Worm (Caenorhabditis elegans) whole organism, late embryonic: ENCODE data around the gene R151.2.

Source experiments
- C08G9.2 ChIP-seq: sonication (generic microtip); optimal IDR thresholded peaks from 2 replicates; lab custom pipeline; 2016; ENCODE audit warnings: mild to moderate bottlenecking, missing genetic modification characterization, moderate library complexity, missing compliant biosample characterization
- F13H6.1 ChIP-seq: sonication (generic microtip); optimal IDR thresholded peaks from 2 replicates; lab custom pipeline; 2016; ENCODE audit warnings: missing genetic modification characterization, missing compliant biosample characterization
- T23F11.4 ChIP-seq: fragments of 200-800 bp; sonication (Bioruptor generic); optimal IDR thresholded peaks from 2 replicates; lab custom pipeline; 2018; ENCODE audit warnings: mild to moderate bottlenecking, missing genetic modification characterization, missing compliant biosample characterization
- Y22D7AL.16 ChIP-seq: sonication (generic microtip); optimal IDR thresholded peaks from 2 replicates; lab custom pipeline; 2016; ENCODE audit warnings: missing genetic modification characterization, missing compliant biosample characterization
- ama-1 ChIP-seq: fragments of 150-350 bp; optimal IDR thresholded peaks from 2 replicates; lab custom pipeline; 2014
- ceh-2 ChIP-seq: sonication (generic microtip); optimal IDR thresholded peaks from 2 replicates; lab custom pipeline; 2016; ENCODE audit warnings: missing genotype, missing genetic modification characterization, missing compliant biosample characterization
- ceh-30 ChIP-seq: fragments of 150-350 bp; optimal IDR thresholded peaks from 2 replicates; lab custom pipeline; 2014; ENCODE audit warnings: missing biosample characterization, missing genetic modification characterization
- ceh-31 ChIP-seq: sonication (generic microtip); optimal IDR thresholded peaks from 2 replicates; lab custom pipeline; 2016; ENCODE audit warnings: missing genetic modification characterization, missing compliant biosample characterization
- ceh-34 ChIP-seq: sonication (generic microtip); optimal IDR thresholded peaks from 2 replicates; lab custom pipeline; 2016; ENCODE audit warnings: mild to moderate bottlenecking, missing genetic modification characterization, missing compliant biosample characterization
- ceh-6 ChIP-seq: fragments of 200-800 bp; sonication (Bioruptor generic); optimal IDR thresholded peaks from 2 replicates; lab custom pipeline; 2018; ENCODE audit warnings: mild to moderate bottlenecking, missing genetic modification characterization, missing compliant biosample characterization
- ceh-9 ChIP-seq: sonication (generic microtip); optimal IDR thresholded peaks from 2 replicates; lab custom pipeline; 2016; ENCODE audit warnings: mild to moderate bottlenecking, missing genetic modification characterization, inconsistent platforms, missing compliant biosample characterization
- dmd-4 ChIP-seq: sonication (generic microtip); optimal IDR thresholded peaks from 2 replicates; lab custom pipeline; 2016; ENCODE audit warnings: borderline replicate concordance, missing genetic modification characterization, missing compliant biosample characterization
- dve-1 ChIP-seq: sonication (generic microtip); optimal IDR thresholded peaks from 2 replicates; lab custom pipeline; 2017; ENCODE audit warnings: antibody characterized with exemption, mild to moderate bottlenecking, missing genetic modification characterization, missing compliant biosample characterization
- elt-2 ChIP-seq: sonication (generic microtip); optimal IDR thresholded peaks from 2 replicates; lab custom pipeline; 2016; ENCODE audit warnings: missing genetic modification reagents, missing genetic modification characterization, missing compliant biosample characterization
- elt-4 ChIP-seq: sonication (generic microtip); optimal IDR thresholded peaks from 2 replicates; lab custom pipeline; 2016; ENCODE audit warnings: missing genetic modification characterization, missing compliant biosample characterization
- eyg-1 ChIP-seq: sonication (generic microtip); optimal IDR thresholded peaks from 2 replicates; lab custom pipeline; 2016; ENCODE audit warnings: missing genotype, missing genetic modification characterization, missing compliant biosample characterization
- fkh-6 ChIP-seq: sonication (generic microtip); optimal IDR thresholded peaks from 2 replicates; lab custom pipeline; 2016; ENCODE audit warnings: missing genetic modification characterization, missing compliant biosample characterization
- hlh-30 ChIP-seq: sonication (generic microtip); optimal IDR thresholded peaks from 2 replicates; lab custom pipeline; 2017; ENCODE audit warnings: antibody characterized with exemption, missing genetic modification characterization, missing compliant biosample characterization; ENCODE audit not compliant: insufficient read depth
- lim-6 ChIP-seq: sonication (generic microtip); optimal IDR thresholded peaks from 2 replicates; lab custom pipeline; 2016; ENCODE audit warnings: missing genetic modification characterization, missing compliant biosample characterization
- lin-11 ChIP-seq: fragments of 200-800 bp; sonication (Bioruptor generic); optimal IDR thresholded peaks from 2 replicates; lab custom pipeline; 2018; ENCODE audit warnings: mild to moderate bottlenecking, missing genetic modification characterization, missing compliant biosample characterization
- nfya-1 ChIP-seq: sonication (generic microtip); optimal IDR thresholded peaks from 2 replicates; lab custom pipeline; 2017; ENCODE audit warnings: missing genetic modification characterization, mild to moderate bottlenecking, missing compliant biosample characterization, antibody characterized with exemption, moderate library complexity
- nhr-11 ChIP-seq: fragments of 150-350 bp; optimal IDR thresholded peaks from 2 replicates; lab custom pipeline; 2014; ENCODE audit warnings: missing biosample characterization, missing genetic modification characterization
- pat-9 ChIP-seq: fragments of 200-800 bp; sonication (Bioruptor generic); optimal IDR thresholded peaks from 2 replicates; lab custom pipeline; 2018; ENCODE audit warnings: mild to moderate bottlenecking, missing genetic modification characterization, moderate library complexity, missing compliant biosample characterization
- pha-4 ChIP-seq: fragments of 150-350 bp; optimal IDR thresholded peaks from 2 replicates; lab custom pipeline; 2018; ENCODE audit warnings: missing biosample characterization, missing genetic modification reagents, missing genetic modification characterization
- pqm-1 ChIP-seq: sonication (generic microtip); optimal IDR thresholded peaks from 2 replicates; lab custom pipeline; 2016; ENCODE audit warnings: missing genetic modification characterization, missing compliant biosample characterization
- rnt-1 ChIP-seq: sonication (generic microtip); optimal IDR thresholded peaks from 2 replicates; lab custom pipeline; 2016; ENCODE audit warnings: missing genetic modification characterization, missing compliant biosample characterization
- sdc-2 ChIP-seq: sonication (generic microtip); optimal IDR thresholded peaks from 2 replicates; lab custom pipeline; 2016; ENCODE audit warnings: missing genotype, missing genetic modification characterization, missing compliant biosample characterization
- sox-4 ChIP-seq: sonication (generic microtip); optimal IDR thresholded peaks from 2 replicates; lab custom pipeline; 2017; ENCODE audit warnings: mild to moderate bottlenecking, missing genetic modification characterization, inconsistent platforms, missing compliant biosample characterization
- syd-9 ChIP-seq: sonication (generic microtip); optimal IDR thresholded peaks from 2 replicates; lab custom pipeline; 2016; ENCODE audit warnings: mild to moderate bottlenecking, missing genetic modification characterization, moderate library complexity, missing compliant biosample characterization
- tbx-2 ChIP-seq: sonication (generic microtip); optimal IDR thresholded peaks from 2 replicates; lab custom pipeline; 2016; ENCODE audit warnings: missing genetic modification characterization, missing compliant biosample characterization
- tbx-7 ChIP-seq: sonication (generic microtip); optimal IDR thresholded peaks from 2 replicates; lab custom pipeline; 2016; ENCODE audit warnings: missing genotype, missing genetic modification characterization, missing compliant biosample characterization
- unc-42 ChIP-seq: sonication (generic microtip); optimal IDR thresholded peaks from 2 replicates; lab custom pipeline; 2016; ENCODE audit warnings: missing genotype, missing genetic modification characterization, missing compliant biosample characterization
- unc-86 ChIP-seq: sonication (generic microtip); optimal IDR thresholded peaks from 2 replicates; lab custom pipeline; 2016; ENCODE audit warnings: missing genetic modification characterization, missing compliant biosample characterization
- zip-5 ChIP-seq: sonication (generic microtip); optimal IDR thresholded peaks from 2 replicates; lab custom pipeline; 2016; ENCODE audit warnings: missing genetic modification characterization, missing compliant biosample characterization
- ztf-16 ChIP-seq: sonication (generic microtip); optimal IDR thresholded peaks from 2 replicates; lab custom pipeline; 2017; ENCODE audit warnings: missing genetic modification characterization, missing compliant biosample characterization

The R151.2 gene

DNA sequence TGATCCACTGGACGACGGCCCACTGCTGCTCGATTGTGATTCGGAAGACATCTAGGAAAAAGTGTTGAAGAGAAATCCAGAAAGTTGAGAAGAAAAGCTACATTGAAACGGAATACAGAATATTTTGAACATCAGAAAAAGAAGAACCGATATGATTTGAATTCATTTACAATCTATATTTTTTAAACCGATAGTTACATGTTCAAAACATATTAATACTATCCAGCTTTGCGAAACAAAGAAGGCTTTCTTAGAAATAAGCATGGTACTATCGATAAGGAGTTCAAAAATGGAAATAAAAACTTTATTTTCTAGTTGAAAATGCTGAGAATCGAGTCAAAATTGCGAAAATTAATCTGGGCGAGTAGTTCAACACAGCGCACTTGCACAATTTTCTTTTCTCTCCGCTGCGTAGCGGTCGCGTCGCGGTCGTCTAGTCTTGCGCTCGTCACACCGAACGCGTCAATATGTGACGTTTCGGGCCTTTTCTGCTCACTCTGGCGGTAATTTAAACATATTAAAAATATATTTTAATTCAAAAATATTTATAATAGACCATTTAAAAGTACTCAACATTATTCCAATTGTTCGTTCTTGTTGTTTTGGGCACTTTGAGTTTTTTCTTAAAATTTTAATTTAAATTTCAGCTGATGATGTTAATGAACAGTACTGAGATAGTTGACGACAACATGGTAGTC is 47.6 kb upstream of the R151.2 start, which contains the start of the genes syf-2 and K04G7.1 (continued):
- no peak for TF ChIP-seq sox-4 (tag; lab: Kevin White, UChicago)
- peak; percentile 25 for TF ChIP-seq ztf-16 (tag; lab: Kevin White, UChicago)
- TF ChIP-seq unc-42 (tag; lab: Kevin White, UChicago), result peak; percentile 64
- no peak for TF ChIP-seq zip-5 (tag; lab: Kevin White, UChicago)
- TF ChIP-seq ceh-30 (tag; lab: Kevin White, UChicago), result no peak
- TF ChIP-seq fkh-6 (tag; lab: Kevin White, UChicago), result no peak
- no peak for TF ChIP-seq F13H6.1
- TF ChIP-seq hlh-30 (tag; lab: Kevin White, UChicago), result peak; percentile 70
- no peak for TF ChIP-seq pat-9 (tag; lab: Kevin White, UChicago)
- peak; percentile 72 for TF ChIP-seq tbx-2 (tag; lab: Kevin White, UChicago)
- no peak for TF ChIP-seq lin-11
- TF ChIP-seq dmd-4 (tag; lab: Kevin White, UChicago), result no peak
- no peak for TF ChIP-seq rnt-1
- peak; percentile 53 for TF ChIP-seq dve-1
- peak; percentile 71 for TF ChIP-seq ceh-31
- TF ChIP-seq Y22D7AL.16, result no peak
- TF ChIP-seq unc-86 (tag; lab: Kevin White, UChicago), result no peak
- no peak for TF ChIP-seq T23F11.4
- no peak for TF ChIP-seq elt-4 (tag; lab: Kevin White, UChicago)
- no peak for TF ChIP-seq syd-9 (tag; lab: Kevin White, UChicago)
- TF ChIP-seq sdc-2, result no peak
- no peak for TF ChIP-seq pha-4 (tag; lab: Kevin White, UChicago)
- TF ChIP-seq ceh-2 (tag; lab: Kevin White, UChicago), result no peak
- peak; percentile 57 for TF ChIP-seq ceh-34 (tag; lab: Kevin White, UChicago)
- no peak for TF ChIP-seq eyg-1 (tag; lab: Kevin White, UChicago)
- TF ChIP-seq pqm-1 (tag; lab: Kevin White, UChicago), result no peak
- no peak for TF ChIP-seq ceh-6
- no peak for TF ChIP-seq C08G9.2 (tag; lab: Kevin White, UChicago)
- TF ChIP-seq lim-6 (tag; lab: Kevin White, UChicago), result no peak
- no peak for TF ChIP-seq tbx-7 (tag; lab: Kevin White, UChicago)
- TF ChIP-seq, all 69 proteins: peak for 16

DNA sequence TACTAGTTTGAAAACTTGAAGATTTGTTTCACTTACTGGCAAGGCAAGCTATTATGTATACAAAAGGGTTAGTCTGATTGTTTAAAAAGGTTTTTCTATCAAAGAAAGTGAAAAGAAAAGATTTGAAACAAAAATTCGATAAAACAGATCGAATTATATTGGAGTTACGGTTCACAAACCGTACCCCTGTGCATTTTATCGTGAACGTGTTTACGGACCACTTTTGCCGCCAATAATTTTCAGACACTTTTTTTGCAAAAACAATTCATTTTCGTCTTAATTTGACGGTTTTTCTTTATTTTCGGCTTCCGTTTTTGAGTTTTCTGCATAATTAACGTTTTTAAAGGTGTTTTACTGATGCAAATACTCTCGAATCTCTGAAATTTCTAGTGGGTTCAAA is 44.5 kb upstream of the R151.2 start:
- TF ChIP-seq nhr-11, result no peak
- no peak for TF ChIP-seq ceh-2 (tag; lab: Kevin White, UChicago)
- no peak for TF ChIP-seq syd-9 (tag; lab: Kevin White, UChicago)
- TF ChIP-seq ama-1, result no peak
- TF ChIP-seq C08G9.2 (tag; lab: Kevin White, UChicago), result no peak
- no peak for TF ChIP-seq ceh-9 (tag; lab: Kevin White, UChicago)
- no peak for TF ChIP-seq ceh-34 (tag; lab: Kevin White, UChicago)
- no peak for TF ChIP-seq eyg-1 (tag; lab: Kevin White, UChicago)
- TF ChIP-seq zip-5 (tag; lab: Kevin White, UChicago), result no peak
- TF ChIP-seq hlh-30 (tag; lab: Kevin White, UChicago), result no peak

DNA sequence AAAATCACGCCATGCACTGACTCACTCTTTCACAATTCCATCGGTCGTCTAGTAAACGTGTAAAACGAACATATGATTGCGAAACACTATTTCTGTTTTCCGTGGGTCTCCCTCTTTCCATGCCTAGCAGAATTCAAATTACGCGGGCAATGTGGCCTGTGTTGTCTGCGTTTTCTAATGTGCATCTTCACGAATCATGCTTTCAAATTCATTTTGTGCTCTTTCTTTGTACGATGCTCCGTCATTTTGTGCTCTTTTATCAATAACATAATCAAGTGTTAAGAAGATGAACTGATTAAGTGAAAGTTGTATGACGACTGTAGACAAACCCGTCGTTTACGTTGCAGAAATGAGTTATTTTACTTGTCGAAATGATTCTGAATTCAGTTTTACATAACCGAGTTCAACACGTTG is 43.9 kb upstream of the R151.2 start:
- TF ChIP-seq zip-5 (tag; lab: Kevin White, UChicago), result no peak
- TF ChIP-seq elt-2 (tag; lab: Kevin White, UChicago), result peak; percentile 45

DNA sequence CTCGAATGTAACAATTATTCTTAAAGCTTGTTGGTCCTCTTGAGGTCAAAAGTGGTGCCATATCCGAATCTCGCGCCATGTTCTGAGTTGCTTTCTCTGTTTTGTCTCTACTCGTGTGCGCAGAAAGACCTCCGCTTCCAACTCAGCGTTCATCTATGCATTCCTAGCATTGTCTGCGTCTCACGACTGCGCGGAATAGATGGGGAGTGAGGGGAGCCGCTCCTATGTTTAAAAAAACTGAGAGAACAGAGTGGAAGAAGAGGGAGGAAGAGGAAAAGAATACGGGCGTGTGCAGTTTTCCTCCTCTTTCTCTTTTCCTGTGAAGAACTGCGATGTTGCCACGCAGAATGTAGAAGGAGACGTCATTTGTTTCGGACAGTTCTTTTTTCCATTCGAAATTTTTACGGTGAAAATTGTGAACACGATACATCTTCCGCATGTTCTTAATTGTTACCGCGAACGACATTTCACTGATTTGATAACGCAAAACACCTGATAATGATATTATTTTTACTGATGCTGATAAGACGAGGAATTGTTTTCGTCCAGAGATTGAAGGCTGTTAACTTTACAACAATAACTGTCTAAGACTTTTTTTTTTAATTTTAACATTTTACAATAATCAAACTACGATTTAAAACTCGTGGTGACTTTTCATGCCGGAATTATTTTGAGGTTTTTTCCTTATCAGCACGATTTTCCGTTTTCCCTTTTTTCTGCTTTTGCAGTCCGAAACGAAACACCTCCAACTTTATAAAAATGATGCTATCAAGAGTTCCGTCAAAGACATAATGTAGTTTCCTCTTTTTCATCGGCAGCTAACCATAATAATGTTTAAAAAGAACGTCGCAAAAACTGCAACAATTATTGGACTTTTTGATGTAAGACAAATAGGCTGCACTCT is 42.9 kb upstream of the R151.2 start:
- TF ChIP-seq elt-2 (tag; lab: Kevin White, UChicago), result peak; percentile 91
- TF ChIP-seq nfya-1 (tag; lab: Kevin White, UChicago), result peak; percentile 8
- no peak for TF ChIP-seq rnt-1
